Fruit fly (Drosophila melanogaster): ENCODE results near the gene Tspo.

Tspo gene

DNA sequence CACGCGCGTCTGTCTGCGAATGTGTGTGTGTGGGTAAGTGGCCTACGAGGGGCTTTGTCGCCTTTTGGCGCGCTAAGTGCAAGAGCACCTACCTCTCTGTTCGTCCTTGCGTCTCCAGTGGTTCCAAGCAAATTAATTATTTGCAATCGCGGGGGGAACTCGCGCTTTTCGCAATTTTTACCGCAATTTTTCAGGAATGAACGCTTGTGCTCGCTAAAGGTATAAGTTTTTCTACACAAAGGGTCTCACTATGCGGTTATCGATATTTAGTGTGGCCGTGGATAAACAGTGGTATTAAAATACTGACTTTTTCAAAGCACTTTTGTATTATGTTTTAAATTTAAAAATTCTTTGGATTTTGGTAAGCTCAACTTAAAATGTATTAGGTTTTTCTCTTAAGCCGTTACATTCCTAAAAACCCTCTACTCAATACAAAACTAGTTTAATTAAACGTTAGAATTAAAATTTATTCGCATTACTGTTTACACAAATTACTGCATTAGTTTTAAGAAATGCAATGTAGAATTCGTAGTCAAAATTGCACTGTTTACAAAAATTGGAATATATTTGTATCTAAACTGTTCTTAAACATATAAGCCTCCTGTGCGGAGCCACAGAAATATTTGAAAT lies 17.0 kb upstream of the Tspo start, which contains the start of gene lwr (continued):
- TF ChIP-seq ssp (GFP tag; IDR thresholded peaks at IDR 0.05) (no peak), bab2 (GFP tag; optimal IDR thresholded peaks at IDR 0.05) (no peak), wor (GFP tag; IDR thresholded peaks at IDR 0.05) (no peak), MESR4 (GFP tag; optimal IDR thresholded peaks at IDR 0.05) (peak; percentile 80), CG10462 (GFP tag; optimal IDR thresholded peaks at IDR 0.05) (no peak), CG8944 (GFP tag; optimal IDR thresholded peaks at IDR 0.05) (no peak), CG4360 (GFP tag; IDR thresholded peaks at IDR 0.05) (no peak), al (GFP tag; IDR thresholded peaks at IDR 0.05) (no peak), CG7928 (GFP tag; optimal IDR thresholded peaks at IDR 0.05) (no peak), CG13287 (GFP tag; IDR thresholded peaks at IDR 0.05; ENCODE audit: partially characterized antibody) (peak; percentile 73), CG6254 (GFP tag; optimal IDR thresholded peaks at IDR 0.05) (no peak), CG6854 (GFP tag; optimal IDR thresholded peaks at IDR 0.05) (no peak), stwl (tag; optimal IDR thresholded peaks at IDR 0.05) (peak; percentile 70), CG6175 (GFP tag; IDR thresholded peaks at IDR 0.05) (no peak), CG2129 (GFP tag; IDR thresholded peaks at IDR 0.05; ENCODE audit: partially characterized antibody) (peak; percentile 27; the same call in 1 of the 2 replicates), jumu (GFP tag; optimal IDR thresholded peaks at IDR 0.05) (no peak), CG2678 (tag; optimal IDR thresholded peaks at IDR 0.05) (no peak), D19A (tag; optimal IDR thresholded peaks at IDR 0.05) (no peak), HLH4C (GFP tag; IDR thresholded peaks at IDR 0.05; ENCODE audit: partially characterized antibody) (peak; percentile 33; the same call in 1 of the 3 replicates), CG17361 (GFP tag; IDR thresholded peaks at IDR 0.05) (no peak), tgo (GFP tag; IDR thresholded peaks at IDR 0.05) (no peak), CG12071 (GFP tag; optimal IDR thresholded peaks at IDR 0.05) (no peak), Dbx (GFP tag; IDR thresholded peaks at IDR 0.05) (no peak), maf-S (GFP tag; optimal IDR thresholded peaks at IDR 0.05) (no peak), CG11723 (GFP tag; optimal IDR thresholded peaks at IDR 0.05) (no peak), Bgb (GFP tag; IDR thresholded peaks at IDR 0.05; ENCODE audit: partially characterized antibody) (peak; percentile 55; the same call in 1 of the 2 replicates), Blimp-1 (GFP tag; optimal IDR thresholded peaks at IDR 0.05) (no peak), CG2712 (tag; optimal IDR thresholded peaks at IDR 0.05) (peak; percentile 14), CG15601 (tag; optimal IDR thresholded peaks at IDR 0.05) (peak; percentile 23), unpg (GFP tag; optimal IDR thresholded peaks at IDR 0.05) (no peak), CG7745 (tag; optimal IDR thresholded peaks at IDR 0.05) (no peak), CG1603 (tag; optimal IDR thresholded peaks at IDR 0.05) (peak; percentile 36), crp (GFP tag; optimal IDR thresholded peaks at IDR 0.05) (no peak), B-H2 (GFP tag; optimal IDR thresholded peaks at IDR 0.05) (no peak), CTCF (GFP tag; optimal IDR thresholded peaks at IDR 0.05) (no peak), CoRest (tag; optimal IDR thresholded peaks at IDR 0.05) (peak; percentile 15), CG15073 (GFP tag; optimal IDR thresholded peaks at IDR 0.05) (no peak), gfzf (GFP tag; optimal IDR thresholded peaks at IDR 0.05) (peak; percentile 83), tna (GFP tag; IDR thresholded peaks at IDR 0.05; ENCODE audit: partially characterized antibody) (0 out of 2 replicates have a peak, but pooled peaks have one; percentile 28), bbx (GFP tag; IDR thresholded peaks at IDR 0.05; ENCODE audit: partially characterized antibody) (peak; percentile 53; the same call in 1 of the 2 replicates), odd (GFP tag; optimal IDR thresholded peaks at IDR 0.05) (no peak), hbn (GFP tag; IDR thresholded peaks at IDR 0.05; ENCODE audit: partially characterized antibody) (peak; percentile 61), Optix (GFP tag; IDR thresholded peaks at IDR 0.05) (no peak), BEAF-32 (GFP tag; optimal IDR thresholded peaks at IDR 0.05) (peak; percentile 79), Opbp (GFP tag; IDR thresholded peaks at IDR 0.05; ENCODE audit: partially characterized antibody) (peak; percentile 64; the same call in 1 of the 3 replicates), CG15479 (GFP tag; optimal IDR thresholded peaks at IDR 0.05) (no peak), CG12391 (tag; optimal IDR thresholded peaks at IDR 0.05) (peak; percentile 16), abd-A (tag; optimal IDR thresholded peaks at IDR 0.05) (no peak)
